Worm (Caenorhabditis elegans) whole organism, L3 larva: ENCODE results near the gene srh-159.

Experiments
- R02D3.7 ChIP-seq: fragments of 150-350 bp; optimal IDR thresholded peaks from 2 replicates; lab custom pipeline; 2014; ENCODE audit warnings: missing biosample characterization, missing genetic modification characterization
- egl-27 ChIP-seq: sonication (generic microtip); optimal IDR thresholded peaks from 4 replicates; lab custom pipeline; 2017; ENCODE audit warnings: missing biosample characterization, missing genetic modification reagents, missing genetic modification characterization
- elt-2 ChIP-seq: sonication (generic microtip); optimal IDR thresholded peaks from 2 replicates; lab custom pipeline; 2016; ENCODE audit warnings: missing genetic modification reagents, mild to moderate bottlenecking, missing genetic modification characterization, missing compliant biosample characterization
- elt-3 ChIP-seq, 3 experiments: fragments of 150-350 bp in 1 of 3; sonication (generic microtip) in 2 of 3; optimal IDR thresholded peaks; 2 replicates in 2 of 3; 4 replicates in 1 of 3; lab custom pipeline; 2014 to 2017; ENCODE audit warnings: missing biosample characterization in 3 of 3, missing genetic modification characterization in 3 of 3
- fos-1 ChIP-seq: fragments of 150-350 bp; optimal IDR thresholded peaks from 2 replicates; lab custom pipeline; 2014; ENCODE audit warnings: missing biosample characterization, missing genetic modification characterization
- nhr-11 ChIP-seq: fragments of 150-350 bp; optimal IDR thresholded peaks from 2 replicates; lab custom pipeline; 2014; ENCODE audit warnings: missing biosample characterization, missing genetic modification characterization
- nhr-25 ChIP-seq: sonication (generic microtip); optimal IDR thresholded peaks from 2 replicates; lab custom pipeline; 2017; ENCODE audit warnings: missing biosample characterization, missing genetic modification characterization
- nhr-76 ChIP-seq: fragments of 150-350 bp; sonication (generic microtip); optimal IDR thresholded peaks from 5 replicates; lab custom pipeline; 2014; ENCODE audit warnings: missing biosample characterization, missing genetic modification characterization
- nhr-77 ChIP-seq: fragments of 150-350 bp; optimal IDR thresholded peaks from 2 replicates; lab custom pipeline; 2014; ENCODE audit warnings: missing biosample characterization, missing genetic modification characterization
- pha-4 ChIP-seq: fragments of 150-350 bp; optimal IDR thresholded peaks from 2 replicates; lab custom pipeline; 2014; ENCODE audit warnings: missing biosample characterization, missing genetic modification reagents, missing genetic modification characterization
- skn-1 ChIP-seq: fragments of 150-350 bp; optimal IDR thresholded peaks from 2 replicates; lab custom pipeline; 2014; ENCODE audit warnings: missing biosample characterization, missing genetic modification characterization
- snpc-4 ChIP-seq: fragments of 150-350 bp; optimal IDR thresholded peaks from 2 replicates; lab custom pipeline; 2014; ENCODE audit warnings: missing biosample characterization, missing genetic modification characterization
- unc-39 ChIP-seq: sonication (generic microtip); optimal IDR thresholded peaks from 4 replicates; lab custom pipeline; 2017; ENCODE audit warnings: missing biosample characterization, missing genetic modification characterization
- unc-62 ChIP-seq: fragments of 150-350 bp; sonication (generic microtip); optimal IDR thresholded peaks from 4 replicates; lab custom pipeline; 2014; ENCODE audit warnings: missing biosample characterization, missing genetic modification reagents, missing genetic modification characterization

ce11 chrV:17211989-17212731, 30.0 kb downstream of the srh-159 start, which contains the start of gene srh-236:
- TF ChIP-seq pha-4 (tag; lab: Kevin White, UChicago) (no peak), nhr-11 (no peak), unc-62 (GFP tag; lab: Kevin White, UChicago) (no peak), nhr-77 (tag; lab: Kevin White, UChicago) (no peak), snpc-4 (tag; lab: Kevin White, UChicago) (no peak), fos-1 (tag; lab: Kevin White, UChicago) (no peak), skn-1 (tag; lab: Kevin White, UChicago) (no peak), nhr-76 (tag; lab: Kevin White, UChicago) (no peak), nhr-25 (no peak), elt-2 (tag; lab: Kevin White, UChicago) (no peak), elt-3 (tag; optimal IDR thresholded peaks at IDR 0.05; lab: Kevin White, UChicago) (no peak), unc-39 (tag; lab: Kevin White, UChicago) (no peak), egl-27 (tag; lab: Kevin White, UChicago) (no peak), R02D3.7 (tag; lab: Kevin White, UChicago) (no peak)
